Fruit fly (Drosophila melanogaster) whole organism, embryonic: ENCODE results near the gene CG12507.

ENCODE experiments used
- CG1024 ChIP-seq: fragments of 200-800 bp; sonication (Bioruptor generic); IDR thresholded peaks from 2 replicates; pipeline ENCODE4 v1.3.6; 2022; ENCODE audit warnings: missing biosample characterization, missing genetic modification characterization
- CG10366 ChIP-seq: fragments of 200-800 bp; sonication (Bioruptor generic); IDR thresholded peaks from 2 replicates; pipeline ENCODE4 v1.3.6; 2022; ENCODE audit warnings: missing biosample characterization, missing genetic modification characterization
- CG13287 ChIP-seq: fragments of 200-800 bp; sonication (Bioruptor generic); IDR thresholded peaks from 2 replicates; pipeline ENCODE4 v1.3.6; 2022; ENCODE audit warnings: missing biosample characterization, missing genetic modification characterization; ENCODE audit not compliant: partially characterized antibody
- CG13424 ChIP-seq: fragments of 200-800 bp; sonication (Bioruptor generic); optimal IDR thresholded peaks from 2 replicates; lab custom pipeline; 2019; ENCODE audit warnings: missing biosample characterization, mild to moderate bottlenecking, missing genetic modification characterization, moderate library complexity
- CG14965 ChIP-seq: fragments of 200-800 bp; sonication (Bioruptor generic); optimal IDR thresholded peaks from 2 replicates; lab custom pipeline; 2016; ENCODE audit warnings: missing biosample characterization, missing genetic modification characterization, borderline replicate concordance
- CG16815 ChIP-seq: fragments of 200-800 bp; sonication (Bioruptor generic); optimal IDR thresholded peaks from 3 replicates; lab custom pipeline; 2017; ENCODE audit warnings: missing biosample characterization, mild to moderate bottlenecking, missing genetic modification characterization
- CG17186 ChIP-seq: fragments of 200-800 bp; sonication (Bioruptor generic); optimal IDR thresholded peaks from 3 replicates; lab custom pipeline; 2017; ENCODE audit warnings: missing biosample characterization, missing genetic modification reagents, missing genetic modification characterization
- CG2116 ChIP-seq: fragments of 200-800 bp; sonication (Bioruptor generic); optimal IDR thresholded peaks from 3 replicates; lab custom pipeline; 2018; ENCODE audit warnings: missing biosample characterization, mild to moderate bottlenecking, missing genetic modification characterization
- CG30403 ChIP-seq: fragments of 200-800 bp; sonication (Bioruptor generic); optimal IDR thresholded peaks from 3 replicates; lab custom pipeline; 2016; ENCODE audit warnings: missing biosample characterization, missing genetic modification characterization
- CG3065 ChIP-seq: fragments of 200-800 bp; sonication (Bioruptor generic); optimal IDR thresholded peaks from 2 replicates; lab custom pipeline; 2016; ENCODE audit warnings: missing biosample characterization, missing genetic modification characterization
- CG31388 ChIP-seq: fragments of 200-800 bp; sonication (Bioruptor generic); optimal IDR thresholded peaks from 2 replicates; lab custom pipeline; 2016; ENCODE audit warnings: missing biosample characterization, missing genetic modification characterization
- CG4360 ChIP-seq: fragments of 200-800 bp; sonication (Bioruptor generic); IDR thresholded peaks from 2 replicates; pipeline ENCODE4 v1.3.6; 2022; ENCODE audit warnings: missing biosample characterization, missing genetic modification characterization
- CG43689 ChIP-seq: fragments of 200-800 bp; sonication (Bioruptor generic); IDR thresholded peaks from 2 replicates; pipeline ENCODE4 v1.3.6; 2022; ENCODE audit warnings: missing biosample characterization, missing genetic modification characterization
- CG6654 ChIP-seq: fragments of 200-800 bp; sonication (Bioruptor generic); optimal IDR thresholded peaks from 2 replicates; lab custom pipeline; 2017; ENCODE audit warnings: missing biosample characterization, mild to moderate bottlenecking, missing genetic modification characterization
- CG6683 ChIP-seq: fragments of 200-800 bp; sonication (Bioruptor generic); optimal IDR thresholded peaks from 2 replicates; lab custom pipeline; 2017; ENCODE audit warnings: missing biosample characterization, mild to moderate bottlenecking, missing genetic modification characterization, missing genetic modification reagents
- CG6765 ChIP-seq: fragments of 200-800 bp; sonication (Bioruptor generic); optimal IDR thresholded peaks from 3 replicates; lab custom pipeline; 2017; ENCODE audit warnings: missing biosample characterization, mild to moderate bottlenecking, missing genetic modification characterization
- CG6791 ChIP-seq: fragments of 200-800 bp; sonication (Bioruptor generic); IDR thresholded peaks from 3 replicates; pipeline ENCODE4 v1.3.6; 2022; ENCODE audit warnings: missing biosample characterization, missing genetic modification characterization; ENCODE audit not compliant: partially characterized antibody
- CTCF ChIP-seq: fragments of 200-800 bp; sonication (Bioruptor generic); optimal IDR thresholded peaks from 2 replicates; lab custom pipeline; 2017; ENCODE audit warnings: missing biosample characterization, mild to moderate bottlenecking, missing genetic modification characterization, moderate library complexity
- CrebB ChIP-seq: fragments of 200-800 bp; sonication (Bioruptor generic); optimal IDR thresholded peaks from 3 replicates; lab custom pipeline; 2018; ENCODE audit warnings: missing biosample characterization, mild to moderate bottlenecking, missing genetic modification characterization
- D19B ChIP-seq: fragments of 200-800 bp; sonication (Bioruptor generic); optimal IDR thresholded peaks from 2 replicates; lab custom pipeline; 2017; ENCODE audit warnings: missing biosample characterization, mild to moderate bottlenecking, missing genetic modification characterization
- Deaf1 ChIP-seq: fragments of 200-800 bp; optimal IDR thresholded peaks from 3 replicates; lab custom pipeline; 2019; ENCODE audit warnings: missing biosample characterization, mild to moderate bottlenecking, missing genetic modification characterization, moderate library complexity
- Ets65A ChIP-seq: fragments of 200-800 bp; sonication (Bioruptor generic); peaks from one replicate; lab custom pipeline; 2016; ENCODE audit warnings: missing biosample characterization, missing genetic modification characterization
- HLHmδ ChIP-seq: fragments of 200-800 bp; sonication (Bioruptor generic); optimal IDR thresholded peaks from 2 replicates; lab custom pipeline; 2018; ENCODE audit warnings: missing biosample characterization, mild to moderate bottlenecking, missing genetic modification characterization, moderate library complexity
- Hmr ChIP-seq: fragments of 200-800 bp; sonication (Bioruptor generic); optimal IDR thresholded peaks from 3 replicates; lab custom pipeline; 2017; ENCODE audit warnings: mild to moderate bottlenecking, missing biosample characterization, missing genetic modification reagents, missing genetic modification characterization
- NFAT ChIP-seq: fragments of 200-800 bp; sonication (Bioruptor generic); IDR thresholded peaks from 2 replicates; pipeline ENCODE4 v1.3.6; 2022; ENCODE audit warnings: missing biosample characterization, missing genetic modification characterization
- NK7.1 ChIP-seq: fragments of 200-800 bp; sonication (Bioruptor generic); optimal IDR thresholded peaks from 3 replicates; lab custom pipeline; 2016; ENCODE audit warnings: missing biosample characterization, missing genetic modification characterization
- NfI ChIP-seq: fragments of 200-800 bp; sonication (Bioruptor generic); optimal IDR thresholded peaks from 3 replicates; lab custom pipeline; 2018; ENCODE audit warnings: missing biosample characterization, mild to moderate bottlenecking, missing genetic modification characterization, moderate library complexity
- Poxn ChIP-seq: fragments of 200-800 bp; sonication (Bioruptor generic); IDR thresholded peaks from 2 replicates; pipeline ENCODE4 v1.3.6; 2022; ENCODE audit warnings: missing biosample characterization, missing genetic modification characterization
- Sin3A ChIP-seq: fragments of >200 bp; optimal IDR thresholded peaks from 2 replicates; lab custom pipeline; 2018
- Ssrp ChIP-seq: fragments of 200-800 bp; sonication (Bioruptor generic); optimal IDR thresholded peaks from 2 replicates; lab custom pipeline; 2018; ENCODE audit warnings: missing biosample characterization, mild to moderate bottlenecking, missing genetic modification characterization, moderate library complexity
- TFAM ChIP-seq: fragments of 200-800 bp; sonication (Bioruptor generic); optimal IDR thresholded peaks from 2 replicates; lab custom pipeline; 2017; ENCODE audit warnings: missing biosample characterization, missing genetic modification characterization, inconsistent platforms
- Tbp ChIP-seq: fragments of >200 bp; optimal IDR thresholded peaks from 2 replicates; lab custom pipeline; 2018; ENCODE audit warnings: missing biosample characterization, missing genetic modification characterization
- Trl ChIP-seq, 3 experiments: fragments of >200 bp in 2 of 3; fragments of 200-800 bp in 1 of 3; sonication (Bioruptor generic) in 1 of 3; optimal IDR thresholded peaks; 2 replicates in 1 of 3; 3 replicates in 2 of 3; lab custom pipeline; 2016 to 2017; ENCODE audit warnings: missing biosample characterization in 1 of 3, missing genetic modification characterization in 1 of 3
- Xrp1 ChIP-seq: fragments of 200-800 bp; sonication (Bioruptor generic); IDR thresholded peaks from 2 replicates; pipeline ENCODE4 v1.3.6; 2022; ENCODE audit warnings: missing biosample characterization, missing genetic modification characterization
- ac ChIP-seq: fragments of 200-800 bp; sonication (Bioruptor generic); optimal IDR thresholded peaks from 3 replicates; lab custom pipeline; 2017; ENCODE audit warnings: missing biosample characterization, mild to moderate bottlenecking, missing genetic modification characterization
- al ChIP-seq: fragments of 200-800 bp; sonication (Bioruptor generic); IDR thresholded peaks from 2 replicates; pipeline ENCODE4 v1.3.6; 2022; ENCODE audit warnings: missing biosample characterization, missing genetic modification characterization
- aop ChIP-seq: fragments of 200-800 bp; sonication (Bioruptor generic); IDR thresholded peaks from 2 replicates; pipeline ENCODE4 v1.3.6; 2022; ENCODE audit warnings: missing biosample characterization, missing genetic modification characterization
- corto ChIP-seq: fragments of 200-800 bp; sonication (Bioruptor generic); optimal IDR thresholded peaks from 2 replicates; lab custom pipeline; 2016; ENCODE audit warnings: missing biosample characterization, mild to moderate bottlenecking, missing genetic modification characterization, moderate library complexity
- croc ChIP-seq: fragments of 200-800 bp; sonication (Bioruptor generic); conservative IDR thresholded peaks from 3 replicates; pipeline ENCODE4 v1.3.6; 2022; ENCODE audit warnings: missing biosample characterization, missing genetic modification characterization
- dan ChIP-seq: fragments of 200-800 bp; sonication (Bioruptor generic); IDR thresholded peaks from 2 replicates; pipeline ENCODE4 v1.3.6; 2022; ENCODE audit warnings: missing biosample characterization, missing genetic modification characterization
- lola ChIP-seq, 3 experiments: fragments of >200 bp in 2 of 3; fragments of 200-800 bp in 1 of 3; sonication (Bioruptor generic) in 1 of 3; optimal IDR thresholded peaks; 2 replicates each; lab custom pipeline; 2017 to 2019; ENCODE audit warnings: missing biosample characterization in 3 of 3, missing genetic modification characterization in 3 of 3, mild to moderate bottlenecking in 1 of 3, moderate library complexity in 1 of 3
- mam ChIP-seq: fragments of 200-800 bp; sonication (Bioruptor generic); optimal IDR thresholded peaks from 3 replicates; lab custom pipeline; 2016; ENCODE audit warnings: missing biosample characterization, missing genetic modification characterization
- nmo ChIP-seq: fragments of 200-800 bp; sonication (Bioruptor generic); optimal IDR thresholded peaks from 2 replicates; lab custom pipeline; 2018; ENCODE audit warnings: missing biosample characterization, mild to moderate bottlenecking, missing genetic modification characterization, moderate library complexity
- sc ChIP-seq, 3 experiments: fragments of >200 bp in 2 of 3; fragments of 200-800 bp in 1 of 3; sonication (Bioruptor generic) in 1 of 3; optimal IDR thresholded peaks; 2 replicates in 2 of 3; 3 replicates in 1 of 3; lab custom pipeline; 2017; ENCODE audit warnings: mild to moderate bottlenecking in 1 of 3, missing biosample characterization in 1 of 3, missing genetic modification characterization in 1 of 3, missing genetic modification reagents in 1 of 3
- schlank ChIP-seq: fragments of 200-800 bp; sonication (Bioruptor generic); optimal IDR thresholded peaks from 2 replicates; lab custom pipeline; 2018; ENCODE audit warnings: missing biosample characterization, mild to moderate bottlenecking, missing genetic modification characterization
- sens ChIP-seq: fragments of 200-800 bp; sonication (Bioruptor generic); peaks from one replicate; lab custom pipeline; 2016; ENCODE audit warnings: missing biosample characterization, missing genetic modification characterization
- sens-2 ChIP-seq: fragments of 200-800 bp; sonication (Bioruptor generic); IDR thresholded peaks from 2 replicates; pipeline ENCODE4 v1.3.6; 2022; ENCODE audit warnings: missing biosample characterization, missing genetic modification characterization
- tio ChIP-seq: fragments of 200-800 bp; sonication (Bioruptor generic); optimal IDR thresholded peaks from 2 replicates; lab custom pipeline; 2017; ENCODE audit warnings: missing biosample characterization, missing genetic modification characterization, inconsistent platforms
- trem ChIP-seq: fragments of 200-800 bp; optimal IDR thresholded peaks from 3 replicates; lab custom pipeline; 2019; ENCODE audit warnings: missing biosample characterization, mild to moderate bottlenecking, missing genetic modification characterization, moderate library complexity
- tup ChIP-seq: fragments of 200-800 bp; sonication (Bioruptor generic); optimal IDR thresholded peaks from 2 replicates; lab custom pipeline; 2016; ENCODE audit warnings: missing biosample characterization, mild to moderate bottlenecking, missing genetic modification characterization, moderate library complexity
- zen2 ChIP-seq: fragments of 200-800 bp; sonication (Bioruptor generic); IDR thresholded peaks from 3 replicates; pipeline ENCODE4 v1.3.6; 2022; ENCODE audit warnings: missing biosample characterization, missing genetic modification characterization; ENCODE audit not compliant: partially characterized antibody

Gene CG12507

DNA sequence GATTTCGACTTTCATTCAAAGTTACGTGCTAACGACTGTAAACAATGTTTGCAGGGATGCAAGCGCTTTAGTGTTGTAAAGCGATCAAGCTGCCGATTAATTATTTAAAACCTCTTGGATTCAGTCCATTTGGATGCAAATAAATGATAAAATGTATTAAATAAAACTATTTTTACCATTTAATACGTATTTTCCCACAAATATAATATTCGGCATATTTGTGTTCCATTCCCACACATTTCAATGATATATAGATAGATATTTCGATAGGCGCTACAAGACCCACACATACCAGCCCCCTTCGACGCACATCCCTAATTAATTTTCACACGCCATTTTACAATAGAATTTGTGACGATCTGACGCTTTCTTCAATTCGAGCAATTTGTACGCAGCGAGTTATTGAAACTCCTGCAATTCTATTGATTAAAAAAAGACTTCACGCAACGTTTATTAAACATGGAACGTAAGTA lies 22.2 kb upstream of the CG12507 start, which contains the start of the genes CG32576 and caz (continued):
- no peak for TF ChIP-seq NK7.1 (GFP tag; lab: Kevin White, UChicago)
- TF ChIP-seq tup (GFP tag; lab: Kevin White, UChicago) = peak; percentile 9
- no peak for TF ChIP-seq tio
- TF ChIP-seq Deaf1 (tag; lab: Kevin White, UChicago) = peak; percentile 12
- TF ChIP-seq Trl (optimal IDR thresholded peaks at IDR 0.05; lab: Kevin White, UChicago) = no peak
- TF ChIP-seq Trl (GFP tag; optimal IDR thresholded peaks at IDR 0.05; lab: Kevin White, UChicago) = peak; percentile 14
- no peak for TF ChIP-seq Ssrp
- TF ChIP-seq CG2116 = peak; percentile 95
- TF ChIP-seq sens = peak; percentile 66
- TF ChIP-seq aop = no peak
- no peak for TF ChIP-seq al (GFP tag; lab: Robert Waterston, UW)
- TF ChIP-seq nmo = peak; percentile 57
- TF ChIP-seq CG1024 (GFP tag; lab: Robert Waterston, UW) = no peak
- TF ChIP-seq CG13424 (tag; lab: Kevin White, UChicago) = peak; percentile 59
- no peak for TF ChIP-seq mam (GFP tag; lab: Kevin White, UChicago)
- no peak for TF ChIP-seq CG3065 (GFP tag; lab: Kevin White, UChicago)
- TF ChIP-seq lola (GFP tag; optimal IDR thresholded peaks at IDR 0.05; lab: Kevin White, UChicago) = peak in 1 of 3 experiments; percentile 1
- no peak for TF ChIP-seq Hmr (GFP tag; lab: Kevin White, UChicago)
- TF ChIP-seq Poxn (GFP tag; lab: Robert Waterston, UW) = no peak
- TF ChIP-seq sens-2 = no peak
- no peak for TF ChIP-seq NFAT
- peak; percentile 40 for TF ChIP-seq NfI
- no peak for TF ChIP-seq croc (GFP tag; lab: Robert Waterston, UW)
- no peak for TF ChIP-seq CG4360 (GFP tag; lab: Robert Waterston, UW)
- TF ChIP-seq trem (tag; lab: Kevin White, UChicago) = peak; percentile 60
- TF ChIP-seq CG6791 (GFP tag; lab: Robert Waterston, UW) = no peak
- no peak for TF ChIP-seq dan (GFP tag; lab: Robert Waterston, UW)
- TF ChIP-seq CG17186 (GFP tag; lab: Kevin White, UChicago) = peak; percentile 13
- TF ChIP-seq CG6683 = no peak
- no peak for TF ChIP-seq ac (GFP tag; lab: Kevin White, UChicago)
- no peak; the same call in 2 of the 3 replicates for TF ChIP-seq zen2 (GFP tag; lab: Robert Waterston, UW)
- no peak for TF ChIP-seq CG31388 (GFP tag; lab: Kevin White, UChicago)
- peak; percentile 58 for TF ChIP-seq Ets65A (GFP tag; lab: Kevin White, UChicago)
- TF ChIP-seq CG30403 (GFP tag; lab: Kevin White, UChicago) = peak; percentile 56
- no peak for TF ChIP-seq TFAM (GFP tag; lab: Kevin White, UChicago)
- TF ChIP-seq D19B (GFP tag; lab: Kevin White, UChicago) = no peak
- no peak for TF ChIP-seq corto (GFP tag; lab: Kevin White, UChicago)
- no peak for TF ChIP-seq CrebB (tag; lab: Kevin White, UChicago)
- no peak for TF ChIP-seq CG14965 (GFP tag; lab: Kevin White, UChicago)
- no peak for TF ChIP-seq CG16815
- peak; percentile 36; the same call in 1 of the 2 replicates for TF ChIP-seq Xrp1 (GFP tag; lab: Robert Waterston, UW)
- TF ChIP-seq CG6765 (GFP tag; lab: Kevin White, UChicago) = no peak
- TF ChIP-seq Tbp (GFP tag; lab: Kevin White, UChicago) = no peak
- TF ChIP-seq schlank (tag; lab: Kevin White, UChicago) = no peak
- TF ChIP-seq CG43689 = no peak
- TF ChIP-seq CG10366 (GFP tag; lab: Robert Waterston, UW) = no peak
- no peak for TF ChIP-seq HLHmδ (GFP tag; lab: Kevin White, UChicago)
- no peak for TF ChIP-seq CG6654
- no peak for TF ChIP-seq sc (optimal IDR thresholded peaks at IDR 0.05; lab: Kevin White, UChicago)
- no peak for TF ChIP-seq sc (GFP tag; optimal IDR thresholded peaks at IDR 0.05; lab: Kevin White, UChicago)
- peak; percentile 47 for TF ChIP-seq CTCF (GFP tag; lab: Kevin White, UChicago)
- peak; percentile 65 for TF ChIP-seq Sin3A (lab: Kevin White, UChicago)
- TF ChIP-seq CG13287 (GFP tag; lab: Robert Waterston, UW) = peak; percentile 72
